Fruit fly (Drosophila melanogaster): Measurements from ENCODE around the gene CG6683.

Gene CG6683

DNA sequence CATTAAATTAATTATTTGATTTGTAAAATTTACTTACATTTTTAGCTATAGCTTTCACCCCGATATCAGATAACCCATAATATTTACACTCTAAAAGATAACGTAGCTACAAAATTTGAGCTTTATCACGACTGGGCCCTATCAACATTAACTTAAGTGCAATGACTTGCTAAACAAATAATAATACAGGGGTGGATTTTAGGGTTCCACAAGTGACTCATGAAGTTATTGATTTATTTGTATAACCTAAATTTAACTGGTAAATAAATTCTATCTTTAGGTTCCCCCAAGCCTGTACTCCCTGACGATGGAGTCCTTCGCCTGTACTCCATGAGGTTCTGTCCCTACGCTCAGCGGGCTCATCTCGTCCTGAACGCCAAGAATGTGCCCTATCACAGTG, 4.5 kb upstream of the CG6683 start (continued):
- TF ChIP-seq CG6765 (GFP tag; optimal IDR thresholded peaks at IDR 0.05) (peak; percentile 28), Lim3 (GFP tag; IDR thresholded peaks at IDR 0.05) (no peak), HHEX (GFP tag; optimal IDR thresholded peaks at IDR 0.05) (peak; percentile 14)

dm6 chr3L:8518516-8519087, 3.9 kb upstream of the CG6683 start, which contains the start of gene GstO3:
TSS of gene GstO3 (plus strand) at chr3L:8518885.
- TF ChIP-seq Med (GFP tag) (peak; percentile 51), CG2712 (tag; optimal IDR thresholded peaks at IDR 0.05) (no peak), CG10543 (GFP tag; optimal IDR thresholded peaks at IDR 0.05) (peak; percentile 15), CG3847 (GFP tag; IDR thresholded peaks at IDR 0.05) (no peak), corto (GFP tag; optimal IDR thresholded peaks at IDR 0.05) (peak; percentile 32), ap (GFP tag; IDR thresholded peaks at IDR 0.05) (no peak), Drgx (GFP tag; IDR thresholded peaks at IDR 0.05) (no peak; the same call in 1 of the 2 replicates), bsh (GFP tag; optimal IDR thresholded peaks at IDR 0.05) (peak in 1 of 2 experiments; percentile 38), eyg (GFP tag; optimal IDR thresholded peaks at IDR 0.05) (no peak), lab (GFP tag; optimal IDR thresholded peaks at IDR 0.05) (peak; percentile 34), CG12219 (GFP tag; optimal IDR thresholded peaks at IDR 0.05) (no peak), run (tag; optimal IDR thresholded peaks at IDR 0.05) (no peak), az2 (GFP tag; optimal IDR thresholded peaks at IDR 0.05) (no peak), hth (optimal IDR thresholded peaks at IDR 0.05) (no peak), Mrtf (GFP tag; IDR thresholded peaks at IDR 0.05) (no peak), Fer1 (GFP tag; optimal IDR thresholded peaks at IDR 0.05) (peak; percentile 43), CG1603 (tag; optimal IDR thresholded peaks at IDR 0.05) (no peak), CG8944 (GFP tag; optimal IDR thresholded peaks at IDR 0.05) (no peak), row (GFP tag; IDR thresholded peaks at IDR 0.05) (no peak), ssp (GFP tag; IDR thresholded peaks at IDR 0.05) (no peak), CG13287 (GFP tag; IDR thresholded peaks at IDR 0.05; ENCODE audit: partially characterized antibody) (peak; percentile 58), CG15514 (GFP tag; optimal IDR thresholded peaks at IDR 0.05) (peak; percentile 52), Pdp1 (GFP tag; optimal IDR thresholded peaks at IDR 0.05) (peak in 1 of 2 experiments; percentile 59), vnd (GFP tag; IDR thresholded peaks at IDR 0.05; ENCODE audit: partially characterized antibody) (no peak), CG42726 (GFP tag; IDR thresholded peaks at IDR 0.05; ENCODE audit: partially characterized antibody) (0 out of 2 replicates have a peak, but pooled peaks have one; percentile 26), pnt (GFP tag; optimal IDR thresholded peaks at IDR 0.05) (no peak), grn (GFP tag; optimal IDR thresholded peaks at IDR 0.05) (no peak), Ets97D (GFP tag; optimal IDR thresholded peaks at IDR 0.05) (no peak), Hr39 (optimal IDR thresholded peaks at IDR 0.05) (no peak), gem (tag; optimal IDR thresholded peaks at IDR 0.05) (no peak), Doc2 (GFP tag; IDR thresholded peaks at IDR 0.05) (no peak), Chrac-16 (GFP tag; optimal IDR thresholded peaks at IDR 0.05) (no peak), CG12659 (GFP tag; optimal IDR thresholded peaks at IDR 0.05) (peak; percentile 5), fd3F (GFP tag; optimal IDR thresholded peaks at IDR 0.05) (no peak), Stat92E (GFP tag; optimal IDR thresholded peaks at IDR 0.05) (no peak), CG5953 (GFP tag; IDR thresholded peaks at IDR 0.05) (no peak), CG10462 (GFP tag; optimal IDR thresholded peaks at IDR 0.05) (no peak), sisA (GFP tag; IDR thresholded peaks at IDR 0.05) (no peak), CG31365 (tag; optimal IDR thresholded peaks at IDR 0.05) (no peak), Atf6 (GFP tag; IDR thresholded peaks at IDR 0.05) (no peak), otp (GFP tag; IDR thresholded peaks at IDR 0.05) (no peak), chinmo (GFP tag; IDR thresholded peaks at IDR 0.05; ENCODE audit: partially characterized antibody) (peak; percentile 71; the same call in 1 of the 4 replicates), CG4404 (GFP tag; IDR thresholded peaks at IDR 0.05) (no peak), jing (GFP tag; optimal IDR thresholded peaks at IDR 0.05) (no peak), kah (GFP tag; optimal IDR thresholded peaks at IDR 0.05) (no peak), dimm (GFP tag; IDR thresholded peaks at IDR 0.05) (no peak)
